Fruit fly (Drosophila melanogaster) whole organism, embryonic: ENCODE measurements around the gene salm.

ENCODE experiments used
- Atf-2 ChIP-seq: fragments of 200-800 bp; sonication (Bioruptor generic); optimal IDR thresholded peaks from 2 replicates; lab custom pipeline; 2016; ENCODE audit warnings: missing biosample characterization, missing genetic modification characterization
- BtbVII ChIP-seq: fragments of 200-800 bp; sonication (Bioruptor generic); optimal IDR thresholded peaks from 3 replicates; lab custom pipeline; 2017; ENCODE audit warnings: missing biosample characterization, mild to moderate bottlenecking, missing genetic modification characterization
- CG10462 ChIP-seq: fragments of 200-800 bp; sonication (Bioruptor generic); optimal IDR thresholded peaks from 2 replicates; lab custom pipeline; 2016; ENCODE audit warnings: missing biosample characterization, missing genetic modification characterization
- CG11695 ChIP-seq: fragments of 200-800 bp; sonication (Bioruptor generic); IDR thresholded peaks from 3 replicates; pipeline ENCODE4 v1.3.6; 2022; ENCODE audit warnings: missing biosample characterization, missing genetic modification characterization
- CG12155 ChIP-seq: fragments of 200-800 bp; sonication (Bioruptor generic); optimal IDR thresholded peaks from 3 replicates; lab custom pipeline; 2016; ENCODE audit warnings: missing biosample characterization, missing genetic modification characterization
- CG12236 ChIP-seq: fragments of 200-800 bp; sonication (Bioruptor generic); optimal IDR thresholded peaks from 2 replicates; lab custom pipeline; 2016; ENCODE audit warnings: missing biosample characterization, missing genetic modification characterization
- CG1233 ChIP-seq: fragments of 200-800 bp; sonication (Bioruptor generic); optimal IDR thresholded peaks from 4 replicates; lab custom pipeline; 2018; ENCODE audit warnings: missing biosample characterization, mild to moderate bottlenecking, missing genetic modification characterization
- CG13296 ChIP-seq: fragments of 200-800 bp; sonication (Bioruptor generic); optimal IDR thresholded peaks from 3 replicates; lab custom pipeline; 2018; ENCODE audit warnings: missing biosample characterization, mild to moderate bottlenecking, missing genetic modification characterization
- CG14441 ChIP-seq: fragments of 200-800 bp; sonication (Bioruptor generic); IDR thresholded peaks from 2 replicates; pipeline ENCODE4 v1.3.6; 2022; ENCODE audit warnings: missing biosample characterization, missing genetic modification characterization
- CG14667 ChIP-seq: fragments of 200-800 bp; sonication (Bioruptor generic); IDR thresholded peaks from 2 replicates; pipeline ENCODE4 v1.3.6; 2022; ENCODE audit warnings: missing biosample characterization, missing genetic modification characterization
- CG17361 ChIP-seq: fragments of 200-800 bp; sonication (Bioruptor generic); IDR thresholded peaks from 3 replicates; pipeline ENCODE4 v1.3.6; 2022; ENCODE audit warnings: missing biosample characterization, missing genetic modification characterization
- CG17612 ChIP-seq: fragments of 200-800 bp; sonication (Bioruptor generic); IDR thresholded peaks from 2 replicates; pipeline ENCODE4 v1.3.6; 2022; ENCODE audit warnings: missing biosample characterization, missing genetic modification characterization
- CG18262 ChIP-seq: fragments of 200-800 bp; optimal IDR thresholded peaks from 3 replicates; lab custom pipeline; 2019; ENCODE audit warnings: missing biosample characterization, mild to moderate bottlenecking, missing genetic modification characterization, moderate library complexity
- CG3838 ChIP-seq: fragments of 200-800 bp; sonication (Bioruptor generic); optimal IDR thresholded peaks from 3 replicates; lab custom pipeline; 2016; ENCODE audit warnings: missing biosample characterization, missing genetic modification characterization
- CG4424 ChIP-seq: fragments of 200-800 bp; sonication (Bioruptor generic); optimal IDR thresholded peaks from 3 replicates; lab custom pipeline; 2016; ENCODE audit warnings: missing biosample characterization, missing genetic modification characterization
- CG6854 ChIP-seq: fragments of 200-800 bp; sonication (Bioruptor generic); optimal IDR thresholded peaks from 3 replicates; lab custom pipeline; 2017; ENCODE audit warnings: missing biosample characterization, mild to moderate bottlenecking, missing genetic modification characterization
- CG7271 ChIP-seq: fragments of 200-800 bp; sonication (Bioruptor generic); optimal IDR thresholded peaks from 2 replicates; lab custom pipeline; 2018; ENCODE audit warnings: missing biosample characterization, mild to moderate bottlenecking, missing genetic modification characterization, moderate library complexity
- CG8388 ChIP-seq: fragments of 200-800 bp; sonication (Bioruptor generic); optimal IDR thresholded peaks from 2 replicates; lab custom pipeline; 2019; ENCODE audit warnings: missing biosample characterization, mild to moderate bottlenecking, missing genetic modification characterization, moderate library complexity
- CG9609 ChIP-seq: fragments of 200-800 bp; sonication (Bioruptor generic); optimal IDR thresholded peaks from 3 replicates; lab custom pipeline; 2016; ENCODE audit warnings: missing biosample characterization, missing genetic modification characterization
- Chrac-16 ChIP-seq: fragments of 200-800 bp; sonication (Bioruptor generic); optimal IDR thresholded peaks from 3 replicates; lab custom pipeline; 2016; ENCODE audit warnings: missing biosample characterization, missing genetic modification characterization
- CkIIα-i1 ChIP-seq: fragments of 200-800 bp; sonication (Bioruptor generic); IDR thresholded peaks from 2 replicates; pipeline ENCODE4 v1.3.6; 2022; ENCODE audit warnings: missing biosample characterization, missing genetic modification characterization
- CrebB ChIP-seq: fragments of 200-800 bp; sonication (Bioruptor generic); optimal IDR thresholded peaks from 3 replicates; lab custom pipeline; 2018; ENCODE audit warnings: missing biosample characterization, mild to moderate bottlenecking, missing genetic modification characterization
- Eip74EF ChIP-seq, 2 experiments: fragments of 200-800 bp in 1 of 2; fragments of >200 bp in 1 of 2; sonication (Bioruptor generic) in 1 of 2; optimal IDR thresholded peaks; 2 replicates each; lab custom pipeline; 2017 to 2019; ENCODE audit warnings: missing biosample characterization in 2 of 2, missing genetic modification characterization in 2 of 2, mild to moderate bottlenecking in 1 of 2, moderate library complexity in 1 of 2
- H15 ChIP-seq: fragments of 200-800 bp; sonication (Bioruptor generic); IDR thresholded peaks from 3 replicates; pipeline ENCODE4 v1.3.6; 2022; ENCODE audit warnings: missing biosample characterization, missing genetic modification characterization
- HLH3B ChIP-seq: fragments of 200-800 bp; sonication (Bioruptor generic); IDR thresholded peaks from 2 replicates; pipeline ENCODE4 v1.3.6; 2022; ENCODE audit warnings: missing biosample characterization, missing genetic modification characterization
- HLH54F ChIP-seq: fragments of 200-800 bp; sonication (Bioruptor generic); optimal IDR thresholded peaks from 3 replicates; lab custom pipeline; 2016; ENCODE audit warnings: missing biosample characterization, missing genetic modification characterization
- Hmr ChIP-seq: fragments of 200-800 bp; sonication (Bioruptor generic); optimal IDR thresholded peaks from 3 replicates; lab custom pipeline; 2017; ENCODE audit warnings: mild to moderate bottlenecking, missing biosample characterization, missing genetic modification reagents, missing genetic modification characterization
- NFAT ChIP-seq: fragments of 200-800 bp; sonication (Bioruptor generic); IDR thresholded peaks from 2 replicates; pipeline ENCODE4 v1.3.6; 2022; ENCODE audit warnings: missing biosample characterization, missing genetic modification characterization
- Spps ChIP-seq: fragments of 200-800 bp; sonication (Bioruptor generic); optimal IDR thresholded peaks from 2 replicates; lab custom pipeline; 2018; ENCODE audit warnings: missing biosample characterization, mild to moderate bottlenecking, missing genetic modification characterization
- YL-1 ChIP-seq: fragments of 200-800 bp; sonication (Bioruptor generic); optimal IDR thresholded peaks from 3 replicates; lab custom pipeline; 2017; ENCODE audit warnings: missing biosample characterization, mild to moderate bottlenecking, missing genetic modification characterization
- al ChIP-seq: fragments of 200-800 bp; sonication (Bioruptor generic); IDR thresholded peaks from 2 replicates; pipeline ENCODE4 v1.3.6; 2022; ENCODE audit warnings: missing biosample characterization, missing genetic modification characterization
- az2 ChIP-seq: fragments of 200-800 bp; sonication (Bioruptor generic); optimal IDR thresholded peaks from 3 replicates; lab custom pipeline; 2016; ENCODE audit warnings: missing biosample characterization, missing genetic modification characterization
- ci ChIP-seq: fragments of 200-800 bp; sonication (Bioruptor generic); IDR thresholded peaks from 3 replicates; pipeline ENCODE4 v1.3.6; 2022; ENCODE audit warnings: missing biosample characterization, missing genetic modification characterization
- ems ChIP-seq: fragments of 200-800 bp; sonication (Bioruptor generic); optimal IDR thresholded peaks from 3 replicates; lab custom pipeline; 2016; ENCODE audit warnings: missing biosample characterization, missing genetic modification characterization
- fd3F ChIP-seq: fragments of 200-800 bp; sonication (Bioruptor generic); optimal IDR thresholded peaks from 2 replicates; lab custom pipeline; 2018; ENCODE audit warnings: missing biosample characterization, mild to moderate bottlenecking, missing genetic modification characterization, moderate library complexity
- gcm2 ChIP-seq: fragments of 200-800 bp; sonication (Bioruptor generic); optimal IDR thresholded peaks from 2 replicates; lab custom pipeline; 2016; ENCODE audit warnings: missing biosample characterization, missing genetic modification characterization
- gfzf ChIP-seq: fragments of 200-800 bp; sonication (Bioruptor generic); optimal IDR thresholded peaks from 2 replicates; lab custom pipeline; 2016; ENCODE audit warnings: missing biosample characterization, mild to moderate bottlenecking, missing genetic modification characterization, moderate library complexity
- gro ChIP-seq: fragments of 200-800 bp; sonication (Bioruptor generic); optimal IDR thresholded peaks from 2 replicates; lab custom pipeline; 2016; ENCODE audit warnings: missing biosample characterization, missing genetic modification characterization
- hth ChIP-seq: fragments of >200 bp; optimal IDR thresholded peaks from 2 replicates; lab custom pipeline; 2017; ENCODE audit warnings: inconsistent platforms
- kay ChIP-seq: fragments of 200-800 bp; sonication (Bioruptor generic); optimal IDR thresholded peaks from 2 replicates; lab custom pipeline; 2016; ENCODE audit warnings: missing biosample characterization, missing genetic modification characterization
- lbe ChIP-seq: fragments of 200-800 bp; sonication (Bioruptor generic); optimal IDR thresholded peaks from 2 replicates; lab custom pipeline; 2016; ENCODE audit warnings: missing biosample characterization, mild to moderate bottlenecking, missing genetic modification characterization
- mirr ChIP-seq: fragments of 200-800 bp; sonication (Bioruptor generic); optimal IDR thresholded peaks from 3 replicates; lab custom pipeline; 2018; ENCODE audit warnings: missing biosample characterization, mild to moderate bottlenecking, missing genetic modification characterization
- nau ChIP-seq: fragments of 200-800 bp; sonication (Bioruptor generic); optimal IDR thresholded peaks from 3 replicates; lab custom pipeline; 2017; ENCODE audit warnings: missing biosample characterization, mild to moderate bottlenecking, missing genetic modification characterization, missing genetic modification reagents
- ranshi ChIP-seq: fragments of 200-800 bp; sonication (Bioruptor generic); IDR thresholded peaks from 2 replicates; pipeline ENCODE4 v1.3.6; 2022; ENCODE audit warnings: missing biosample characterization, missing genetic modification characterization
- sc ChIP-seq, 3 experiments: fragments of >200 bp in 2 of 3; fragments of 200-800 bp in 1 of 3; sonication (Bioruptor generic) in 1 of 3; optimal IDR thresholded peaks; 2 replicates in 2 of 3; 3 replicates in 1 of 3; lab custom pipeline; 2017; ENCODE audit warnings: mild to moderate bottlenecking in 1 of 3, missing biosample characterization in 1 of 3, missing genetic modification characterization in 1 of 3, missing genetic modification reagents in 1 of 3
- sens ChIP-seq: fragments of 200-800 bp; sonication (Bioruptor generic); peaks from one replicate; lab custom pipeline; 2016; ENCODE audit warnings: missing biosample characterization, missing genetic modification characterization
- slou ChIP-seq: fragments of 200-800 bp; sonication (Bioruptor generic); optimal IDR thresholded peaks from 3 replicates; lab custom pipeline; 2016; ENCODE audit warnings: missing biosample characterization, missing genetic modification characterization
- tio ChIP-seq: fragments of 200-800 bp; sonication (Bioruptor generic); optimal IDR thresholded peaks from 2 replicates; lab custom pipeline; 2017; ENCODE audit warnings: missing biosample characterization, missing genetic modification characterization, inconsistent platforms
- z ChIP-seq: fragments of 200-800 bp; sonication (Bioruptor generic); IDR thresholded peaks from 3 replicates; pipeline ENCODE4 v1.3.6; 2022; ENCODE audit warnings: missing biosample characterization, missing genetic modification characterization
- zen ChIP-seq: fragments of 200-800 bp; sonication (Bioruptor generic); optimal IDR thresholded peaks from 3 replicates; lab custom pipeline; 2018; ENCODE audit warnings: missing biosample characterization, mild to moderate bottlenecking, missing genetic modification characterization, moderate library complexity

The salm gene

dm6 chr2L:11445479-11446379, at the start of gene salm (continued):
- TF ChIP-seq CrebB (tag; lab: Kevin White, UChicago) (no peak), sens (GFP tag; lab: Kevin White, UChicago) (peak; percentile 74), ems (GFP tag; lab: Kevin White, UChicago) (no peak), CG18262 (tag; lab: Kevin White, UChicago) (no peak), CG8388 (GFP tag; lab: Kevin White, UChicago) (no peak), ci (GFP tag; lab: Robert Waterston, UW) (no peak), CG12155 (GFP tag; lab: Kevin White, UChicago) (no peak), slou (GFP tag; lab: Kevin White, UChicago) (no peak), Hmr (GFP tag; lab: Kevin White, UChicago) (no peak), CG10462 (GFP tag; lab: Kevin White, UChicago) (no peak), CG11695 (GFP tag; lab: Robert Waterston, UW) (0 out of 3 replicates have a peak, but pooled peaks have one; percentile 10), YL-1 (GFP tag; lab: Kevin White, UChicago) (no peak), kay (GFP tag; lab: Kevin White, UChicago) (no peak), al (GFP tag; lab: Robert Waterston, UW) (no peak), CG13296 (no peak), CkIIα-i1 (GFP tag; lab: Robert Waterston, UW) (no peak), Spps (tag; lab: Kevin White, UChicago) (no peak), CG6854 (GFP tag; lab: Kevin White, UChicago) (no peak), CG14441 (GFP tag; lab: Robert Waterston, UW) (peak; percentile 13; the same call in 1 of the 2 replicates), CG3838 (GFP tag; lab: Kevin White, UChicago) (no peak), fd3F (GFP tag; lab: Kevin White, UChicago) (no peak), CG17361 (GFP tag; lab: Robert Waterston, UW) (no peak), az2 (GFP tag; lab: Kevin White, UChicago) (no peak), HLH54F (GFP tag; lab: Kevin White, UChicago) (no peak), CG14667 (GFP tag; lab: Robert Waterston, UW) (no peak), sc (optimal IDR thresholded peaks at IDR 0.05; lab: Kevin White, UChicago) (no peak), sc (GFP tag; optimal IDR thresholded peaks at IDR 0.05; lab: Kevin White, UChicago) (no peak), CG12236 (GFP tag; lab: Kevin White, UChicago) (no peak), gfzf (GFP tag; lab: Kevin White, UChicago) (no peak), gro (no peak), tio (no peak), ranshi (GFP tag; lab: Robert Waterston, UW) (no peak), hth (lab: Kevin White, UChicago) (no peak), CG7271 (peak; percentile 1), Eip74EF (GFP tag; optimal IDR thresholded peaks at IDR 0.05; lab: Kevin White, UChicago) (peak in 1 of 2 experiments; percentile 28), NFAT (GFP tag; lab: Robert Waterston, UW) (no peak), H15 (GFP tag; lab: Robert Waterston, UW) (no peak), gcm2 (GFP tag; lab: Kevin White, UChicago) (no peak), CG17612 (GFP tag; lab: Robert Waterston, UW) (no peak), Chrac-16 (GFP tag; lab: Kevin White, UChicago) (no peak), CG1233 (GFP tag; lab: Kevin White, UChicago) (no peak), z (peak; percentile 76), CG4424 (GFP tag; lab: Kevin White, UChicago) (no peak), BtbVII (no peak), zen (tag; lab: Kevin White, UChicago) (peak; percentile 11), nau (GFP tag; lab: Kevin White, UChicago) (no peak), HLH3B (GFP tag; lab: Robert Waterston, UW) (no peak), CG9609 (no peak), mirr (GFP tag; lab: Kevin White, UChicago) (peak; percentile 21), lbe (GFP tag; lab: Kevin White, UChicago) (no peak), Atf-2 (GFP tag; lab: Kevin White, UChicago) (no peak)
